Fruit fly (Drosophila melanogaster): ENCODE measurements around the gene Ubc2.

The Ubc2 gene

DNA sequence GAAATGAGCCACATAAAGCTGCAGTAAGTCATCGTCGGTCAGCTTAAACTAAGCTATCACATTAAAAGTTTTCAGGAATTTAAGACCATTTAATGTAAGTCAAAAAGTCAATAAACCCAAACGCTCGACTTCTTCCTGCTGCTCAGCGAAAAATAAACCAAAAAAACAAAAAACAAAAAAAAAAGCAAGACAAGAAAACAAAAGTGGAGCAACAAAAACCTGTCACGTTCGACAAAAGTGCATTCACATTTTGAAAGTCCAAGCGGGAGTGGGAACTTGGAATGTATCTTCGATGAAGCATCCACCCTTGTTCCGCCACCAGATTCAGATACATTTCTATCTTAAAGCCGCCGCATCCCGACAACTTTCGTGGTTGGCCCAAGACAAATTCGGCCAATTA, 26.2 kb upstream of the Ubc2 start:
- TF ChIP-seq sqz (GFP tag; optimal IDR thresholded peaks at IDR 0.05) (no peak), nom (GFP tag; optimal IDR thresholded peaks at IDR 0.05) (peak; percentile 79)

DNA sequence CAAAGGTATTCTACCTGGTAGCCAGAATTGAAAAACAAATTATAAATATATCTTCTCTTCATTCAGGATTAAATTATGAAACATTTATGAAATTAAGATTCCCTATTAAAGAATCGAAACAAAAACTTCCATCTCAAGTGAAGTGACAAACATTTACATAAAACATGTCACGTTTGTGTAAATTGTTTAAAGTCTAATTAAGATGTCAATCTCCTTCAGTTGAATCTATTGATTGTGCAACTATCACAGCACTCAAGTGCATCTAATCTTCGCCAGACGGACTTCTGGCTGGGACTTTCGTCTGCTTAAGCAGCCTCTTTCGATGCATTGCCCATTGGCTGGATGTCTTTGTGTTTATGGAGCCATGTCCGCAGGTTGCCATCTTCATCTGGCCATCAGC, 24.3 kb upstream of the Ubc2 start:
- TF ChIP-seq CG2712 (tag; optimal IDR thresholded peaks at IDR 0.05): no peak
- TF ChIP-seq CG4424 (GFP tag; optimal IDR thresholded peaks at IDR 0.05): no peak
- no peak for TF ChIP-seq CG14441 (GFP tag; IDR thresholded peaks at IDR 0.05)
- TF ChIP-seq ara (GFP tag; IDR thresholded peaks at IDR 0.05): no peak
- TF ChIP-seq Taf1 (GFP tag; IDR thresholded peaks at IDR 0.05): no peak
- TF ChIP-seq gem (tag; optimal IDR thresholded peaks at IDR 0.05): no peak
- no peak for TF ChIP-seq CG14965 (GFP tag; optimal IDR thresholded peaks at IDR 0.05; ENCODE audit: borderline replicate concordance)
- TF ChIP-seq Dad (GFP tag; optimal IDR thresholded peaks at IDR 0.05): no peak
- TF ChIP-seq CG43689 (GFP tag; IDR thresholded peaks at IDR 0.05): no peak

DNA sequence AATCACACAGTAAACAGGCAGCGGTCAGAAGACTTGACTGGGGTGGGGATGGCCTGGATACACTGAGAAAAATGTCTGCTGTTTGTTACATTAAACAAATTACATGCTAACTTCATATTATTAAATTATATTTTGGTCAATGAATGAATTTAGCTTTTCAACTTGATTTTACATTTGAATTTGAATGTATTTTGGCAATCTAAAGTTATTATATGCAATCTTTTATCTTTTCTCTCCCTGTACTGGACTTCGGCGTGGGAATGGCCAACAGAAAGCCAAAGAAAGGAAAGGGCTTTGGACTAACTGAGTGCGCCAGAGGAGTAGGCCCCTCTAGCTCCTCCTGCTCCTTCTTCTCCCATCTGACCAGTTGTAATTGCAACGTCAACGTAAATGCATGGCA, 23.5 kb upstream of the Ubc2 start:
- TF ChIP-seq tin (GFP tag; optimal IDR thresholded peaks at IDR 0.05) (no peak), Hr3 (GFP tag; optimal IDR thresholded peaks at IDR 0.05) (no peak), D19A (tag; optimal IDR thresholded peaks at IDR 0.05) (no peak), gcm (GFP tag; optimal IDR thresholded peaks at IDR 0.05) (no peak), CG1832 (GFP tag; optimal IDR thresholded peaks at IDR 0.05) (no peak), CG31224 (GFP tag; IDR thresholded peaks at IDR 0.05) (no peak), CG3995 (GFP tag; optimal IDR thresholded peaks at IDR 0.05) (no peak), ara (GFP tag; IDR thresholded peaks at IDR 0.05) (no peak), lbe (GFP tag; optimal IDR thresholded peaks at IDR 0.05) (peak; percentile 54), zfh1 (GFP tag; IDR thresholded peaks at IDR 0.05) (no peak), Hand (GFP tag; optimal IDR thresholded peaks at IDR 0.05) (no peak), CG15479 (GFP tag; optimal IDR thresholded peaks at IDR 0.05) (no peak), sens-2 (GFP tag; IDR thresholded peaks at IDR 0.05) (no peak), Xrp1 (GFP tag; IDR thresholded peaks at IDR 0.05) (no peak), wor (GFP tag; IDR thresholded peaks at IDR 0.05) (no peak), kay (GFP tag; optimal IDR thresholded peaks at IDR 0.05) (no peak), maf-S (GFP tag; optimal IDR thresholded peaks at IDR 0.05) (no peak), Hmr (GFP tag; optimal IDR thresholded peaks at IDR 0.05) (no peak), Bgb (GFP tag; IDR thresholded peaks at IDR 0.05; ENCODE audit: partially characterized antibody) (no peak), ewg (GFP tag; optimal IDR thresholded peaks at IDR 0.05) (no peak), Drgx (GFP tag; IDR thresholded peaks at IDR 0.05) (peak; percentile 37), CG4730 (GFP tag; IDR thresholded peaks at IDR 0.05) (no peak), gt (GFP tag; IDR thresholded peaks at IDR 0.05) (no peak), CG13775 (GFP tag; optimal IDR thresholded peaks at IDR 0.05) (no peak), Ets65A (GFP tag) (peak; percentile 76), bsh (GFP tag; optimal IDR thresholded peaks at IDR 0.05) (peak in 1 of 2 experiments; percentile 16), CG6272 (GFP tag; IDR thresholded peaks at IDR 0.05) (no peak), grn (GFP tag; optimal IDR thresholded peaks at IDR 0.05) (no peak), CG11247 (GFP tag; IDR thresholded peaks at IDR 0.05) (0 out of 2 replicates have a peak, but pooled peaks have one; percentile 7), bab2 (GFP tag; optimal IDR thresholded peaks at IDR 0.05) (no peak), CG2712 (tag; optimal IDR thresholded peaks at IDR 0.05) (no peak), TFAM (GFP tag; optimal IDR thresholded peaks at IDR 0.05) (no peak), twi (tag; optimal IDR thresholded peaks at IDR 0.05) (no peak), CG8089 (GFP tag; optimal IDR thresholded peaks at IDR 0.05) (no peak), CG11560 (tag; IDR thresholded peaks at IDR 0.05) (no peak), gcm2 (GFP tag; optimal IDR thresholded peaks at IDR 0.05) (no peak), Atf6 (GFP tag; IDR thresholded peaks at IDR 0.05) (no peak), HLH3B (GFP tag; IDR thresholded peaks at IDR 0.05) (no peak), onecut (GFP tag; IDR thresholded peaks at IDR 0.05) (no peak)

Data from whole organism, embryonic.